Worm (Caenorhabditis elegans) whole organism, midembryonic: ENCODE results near the gene F22E5.23.

Experiments
- klf-2 ChIP-seq: fragments of 200-800 bp; sonication (Bioruptor generic); conservative IDR thresholded peaks from 2 replicates; pipeline ENCODE4 v1.3.6; 2022; ENCODE audit warnings: missing genetic modification reagents, missing genetic modification characterization, missing compliant biosample characterization
- med-1 ChIP-seq: sonication (generic microtip); optimal IDR thresholded peaks from 2 replicates; lab custom pipeline; 2017; ENCODE audit warnings: missing genetic modification characterization, mild to moderate bottlenecking, missing compliant biosample characterization, antibody characterized with exemption, missing genetic modification reagents; ENCODE audit not compliant: insufficient read depth

ce11 chrII:2611009-2611408 is 30.1 kb upstream of the F22E5.23 start:
- TF ChIP-seq med-1 (no peak), klf-2 (GFP tag; lab: Robert Waterston, UW) (no peak)
